Fruit fly (Drosophila melanogaster) whole organism, prepupa: Measurements from ENCODE around the gene Nedd4.

Experiments
- CG11294 ChIP-seq: fragments of 200-800 bp; sonication (Bioruptor generic); IDR thresholded peaks from 2 replicates; pipeline ENCODE4 v1.3.6; 2022; ENCODE audit warnings: missing biosample characterization, missing genetic modification characterization
- CG8319 ChIP-seq: fragments of 200-800 bp; sonication (Bioruptor generic); optimal IDR thresholded peaks from 3 replicates; lab custom pipeline; 2016; ENCODE audit warnings: missing biosample characterization, missing genetic modification characterization
- spab ChIP-seq: fragments of 200-800 bp; sonication (Bioruptor generic); optimal IDR thresholded peaks from 2 replicates; lab custom pipeline; 2017; ENCODE audit warnings: missing biosample characterization, mild to moderate bottlenecking, missing genetic modification characterization, missing genetic modification reagents
- ss ChIP-seq, 2 experiments: fragments of 200-800 bp; sonication (Bioruptor generic); optimal IDR thresholded peaks; 2 replicates in 1 of 2; 3 replicates in 1 of 2; lab custom pipeline; 2017 to 2018; ENCODE audit warnings: mild to moderate bottlenecking in 2 of 2, missing biosample characterization in 2 of 2, missing genetic modification characterization in 2 of 2, moderate library complexity in 1 of 2

dm6 chr3L:17578413-17578812 lies 48.5 kb downstream of the Nedd4 start:
- TF ChIP-seq CG11294 (GFP tag; lab: Robert Waterston, UW): peak; percentile 82; the same call in 1 of the 2 replicates
- TF ChIP-seq spab (GFP tag; lab: Kevin White, UChicago): peak; percentile 97
- peak; percentile 82 for TF ChIP-seq CG8319 (GFP tag; lab: Kevin White, UChicago)
- TF ChIP-seq ss (GFP tag; optimal IDR thresholded peaks at IDR 0.05; lab: Kevin White, UChicago): peak; percentile 94 to 95
